Worm (Caenorhabditis elegans) whole organism, L3 larva: ENCODE results near the gene eri-3.

ENCODE experiments used
- elt-1 ChIP-seq: fragments of 150-350 bp; optimal IDR thresholded peaks from 2 replicates; lab custom pipeline; 2014; ENCODE audit warnings: missing biosample characterization, missing genetic modification characterization
- jun-1 ChIP-seq: fragments of 150-350 bp; optimal IDR thresholded peaks from 2 replicates; lab custom pipeline; 2014; ENCODE audit warnings: missing biosample characterization, missing genetic modification reagents, missing genetic modification characterization
- mml-1 ChIP-seq: fragments of 150-350 bp; sonication (generic microtip); optimal IDR thresholded peaks from 3 replicates; lab custom pipeline; 2014; ENCODE audit warnings: missing biosample characterization, missing genetic modification characterization
- nhr-25 ChIP-seq: sonication (generic microtip); optimal IDR thresholded peaks from 2 replicates; lab custom pipeline; 2017; ENCODE audit warnings: missing biosample characterization, missing genetic modification characterization

DNA sequence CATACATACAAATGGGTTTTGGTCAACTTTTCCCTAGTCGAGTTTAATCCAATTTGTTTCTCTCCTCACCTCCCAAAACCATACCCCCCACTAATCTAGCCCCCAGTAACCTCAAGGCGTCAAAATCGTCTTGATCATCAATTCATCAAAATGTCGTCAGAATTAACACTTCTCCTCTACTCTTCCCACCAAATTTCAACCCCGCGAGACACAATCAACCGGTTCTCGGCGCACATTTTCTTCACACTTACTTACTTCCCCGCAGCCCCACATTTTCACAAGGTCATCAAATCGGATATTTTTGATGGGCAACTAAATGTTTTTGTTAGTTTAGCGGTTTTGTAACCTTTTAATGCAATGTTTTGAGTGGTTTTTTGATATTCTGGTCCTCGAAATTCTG, 32.6 kb upstream of the eri-3 start:
- TF ChIP-seq elt-1 (tag; lab: Kevin White, UChicago) (no peak), mml-1 (tag; lab: Kevin White, UChicago) (no peak), nhr-25 (tag; lab: Kevin White, UChicago) (peak; percentile 68), jun-1 (tag; lab: Kevin White, UChicago) (no peak)
